Worm (Caenorhabditis elegans): ENCODE data around the gene mml-1.
"Not testable (repeated sequence)": the region's sequence is repeated elsewhere in the genome, so short reads cannot be mapped to it uniquely, and the experiment has no call there.

The mml-1 gene

DNA sequence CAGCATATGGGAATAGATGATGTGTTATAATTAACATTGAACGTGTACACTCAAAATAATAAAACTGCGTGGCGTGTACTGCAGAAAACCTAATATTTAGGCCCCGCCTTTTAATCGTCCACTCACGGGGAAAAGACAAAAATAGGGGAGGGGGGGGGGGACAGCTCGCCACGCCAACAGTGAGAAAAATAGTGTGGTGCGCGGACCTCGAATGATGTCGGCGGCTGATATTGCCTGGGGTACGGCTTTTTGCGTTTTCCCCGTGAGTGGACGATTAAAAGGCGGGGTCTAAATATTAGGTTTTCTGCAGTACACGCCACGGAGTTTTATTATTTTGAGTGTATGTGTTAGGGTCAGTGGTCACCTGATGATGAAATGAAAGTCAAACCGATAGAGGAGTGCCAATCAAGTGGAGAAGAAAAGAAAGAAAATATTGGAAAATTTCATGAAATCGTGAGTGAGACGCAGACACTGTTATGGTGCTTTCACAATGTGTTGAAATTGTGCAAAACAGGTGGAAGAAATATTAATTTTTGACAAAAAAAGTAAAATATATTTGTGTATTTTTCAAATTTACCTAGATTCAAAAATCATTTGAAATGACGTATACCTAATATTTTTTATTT, 40.5 kb downstream of the mml-1 start:
- TF ChIP-seq ekl-4 (GFP tag; IDR thresholded peaks at IDR 0.05) (0 out of 2 replicates have a peak, but pooled peaks have one; percentile 31), mcd-1 (GFP tag; IDR thresholded peaks at IDR 0.05) (peak; percentile 31; the same call in 1 of the 2 replicates), Y53G8AR.9 (GFP tag; conservative IDR thresholded peaks at IDR 0.05) (peak; percentile 48; the same call in 1 of the 2 replicates), nfyb-1 (GFP tag; IDR thresholded peaks at IDR 0.05) (peak; percentile 44; the same call in 1 of the 2 replicates), pbrm-1 (GFP tag; IDR thresholded peaks at IDR 0.05) (0 out of 2 replicates have a peak, but pooled peaks have one; percentile 12), attf-6 (GFP tag; IDR thresholded peaks at IDR 0.05) (peak; percentile 23; the same call in 1 of the 2 replicates), nhr-80 (tag; optimal IDR thresholded peaks at IDR 0.05) (peak; percentile 21), cebp-1 (GFP tag; IDR thresholded peaks at IDR 0.05) (peak; percentile 66; the same call in 1 of the 2 replicates), cebp-1 (tag; optimal IDR thresholded peaks at IDR 0.05) (peak; percentile 83), Y95B8A.8 (GFP tag; IDR thresholded peaks at IDR 0.05) (0 out of 2 replicates have a peak, but pooled peaks have one; percentile 47), hmg-1.2 (GFP tag; IDR thresholded peaks at IDR 0.05) (peak; percentile 76), snpc-4 (tag; optimal IDR thresholded peaks at IDR 0.05) (peak in 3 of 4 experiments; percentile 52 to 71 (median 69)), snpc-1.1 (tag; optimal IDR thresholded peaks at IDR 0.05; ENCODE audit: insufficient read depth) (peak; percentile 19)
- not testable (repeated sequence) for TF ChIP-seq snpc-4 (GFP tag; optimal IDR thresholded peaks at IDR 0.05)

DNA sequence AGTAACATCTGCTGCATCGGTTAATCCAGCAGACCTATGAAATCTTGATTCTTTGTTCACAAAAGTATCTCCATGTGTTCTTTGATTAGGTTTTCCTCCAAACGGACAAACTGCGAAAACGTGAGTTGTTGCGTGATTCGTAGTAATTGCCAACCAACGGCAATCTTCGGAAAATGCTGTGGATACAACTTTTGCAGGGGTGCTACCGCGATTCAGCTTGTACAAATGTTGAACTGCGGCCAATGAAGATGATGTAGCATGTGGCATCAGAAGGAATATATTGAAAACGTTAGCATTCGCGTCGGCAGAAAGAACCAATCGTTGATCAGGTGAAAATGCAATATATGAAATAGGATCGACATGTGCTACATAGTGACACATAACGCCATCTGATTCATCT, 42.9 kb downstream of the mml-1 start:
- TF ChIP-seq dpff-1 (tag; optimal IDR thresholded peaks at IDR 0.05) (no peak), F37B4.10 (GFP tag; IDR thresholded peaks at IDR 0.05) (no peak), nfyb-1 (GFP tag; IDR thresholded peaks at IDR 0.05) (no peak), ceh-100 (GFP tag; IDR thresholded peaks at IDR 0.05) (no peak)

DNA sequence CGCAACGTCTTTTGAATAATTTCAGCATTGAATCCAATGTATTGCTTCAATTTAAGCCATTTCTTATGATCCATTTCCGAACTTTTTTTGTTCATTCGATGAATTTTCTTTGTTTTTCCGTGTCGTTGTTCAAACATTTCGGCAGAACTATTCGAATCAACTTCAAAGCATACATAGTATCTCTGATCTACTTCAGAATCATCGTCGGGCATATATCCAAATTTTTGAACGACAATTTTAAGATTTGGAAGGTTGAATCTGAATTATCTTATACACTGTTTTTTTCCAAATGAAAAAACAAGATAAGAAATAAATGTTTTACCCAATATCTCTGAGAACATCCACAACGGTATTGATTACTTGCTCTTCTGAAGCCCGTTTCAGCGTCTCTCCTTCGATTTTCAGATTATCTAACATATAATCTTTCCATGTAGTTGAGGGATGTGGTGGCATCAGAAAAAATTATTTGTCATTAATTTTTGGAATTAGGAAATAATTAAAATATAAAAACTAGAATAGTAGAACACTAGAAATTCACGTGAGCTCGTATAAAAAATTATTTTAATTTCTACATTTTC, 45.3 kb downstream of the mml-1 start, which contains the start of gene lab-2:
Gene lab-2, minus strand, starts transcription at position 453 of the 578 bp plus-strand sequence.
- TF ChIP-seq ama-1 (optimal IDR thresholded peaks at IDR 0.05) (peak; percentile 51), ama-1 (GFP tag; optimal IDR thresholded peaks at IDR 0.05) (no peak), nhr-27 (tag; optimal IDR thresholded peaks at IDR 0.05) (no peak), F57C9.4 (tag; optimal IDR thresholded peaks at IDR 0.05) (peak; percentile 70), dox-1 (GFP tag; IDR thresholded peaks at IDR 0.05) (no peak), cebp-1 (GFP tag; IDR thresholded peaks at IDR 0.05) (no peak), cebp-1 (tag; optimal IDR thresholded peaks at IDR 0.05) (peak; percentile 33), nfyb-1 (GFP tag; IDR thresholded peaks at IDR 0.05) (peak; percentile 72; the same call in 1 of the 2 replicates), Y95B8A.8 (GFP tag; IDR thresholded peaks at IDR 0.05) (0 out of 2 replicates have a peak, but pooled peaks have one; percentile 8), dpff-1 (tag; optimal IDR thresholded peaks at IDR 0.05) (peak; percentile 40), B0336.3 (GFP tag; IDR thresholded peaks at IDR 0.05) (peak; percentile 71), let-526 (GFP tag; IDR thresholded peaks at IDR 0.05) (0 out of 2 replicates have a peak, but pooled peaks have one; percentile 9), Y53G8AR.9 (GFP tag; conservative IDR thresholded peaks at IDR 0.05) (peak; percentile 53; the same call in 1 of the 2 replicates), madf-6 (GFP tag; IDR thresholded peaks at IDR 0.05) (0 out of 2 replicates have a peak, but pooled peaks have one; percentile 34), fkh-3 (tag; optimal IDR thresholded peaks at IDR 0.05) (peak; percentile 27), F52B5.7 (tag; optimal IDR thresholded peaks at IDR 0.05) (peak; percentile 67), athp-1 (tag; optimal IDR thresholded peaks at IDR 0.05) (peak; percentile 78), C06A6.2 (GFP tag; conservative IDR thresholded peaks at IDR 0.05) (0 out of 2 replicates have a peak, but pooled peaks have one; percentile 10), atf-7 (tag; optimal IDR thresholded peaks at IDR 0.05) (peak; percentile 27), ztf-22 (GFP tag; optimal IDR thresholded peaks at IDR 0.05) (no peak), Y56A3A.18 (GFP tag; IDR thresholded peaks at IDR 0.05) (peak; percentile 65; the same call in 1 of the 2 replicates), zim-3 (tag; optimal IDR thresholded peaks at IDR 0.05) (peak; percentile 17), ztf-6 (GFP tag; IDR thresholded peaks at IDR 0.05) (no peak), repo-1 (tag; optimal IDR thresholded peaks at IDR 0.05) (peak; percentile 67), lin-40 (tag; optimal IDR thresholded peaks at IDR 0.05) (peak; percentile 18), chd-7 (tag; optimal IDR thresholded peaks at IDR 0.05) (peak; percentile 52), madf-8 (GFP tag; conservative IDR thresholded peaks at IDR 0.05) (no peak), lin-54 (GFP tag; optimal IDR thresholded peaks at IDR 0.05) (peak; percentile 10), B0035.1 (tag; optimal IDR thresholded peaks at IDR 0.05) (peak; percentile 26), B0261.1 (tag; optimal IDR thresholded peaks at IDR 0.05) (no peak)
